Fruit fly (Drosophila melanogaster) whole organism: ENCODE results near the gene CG8534.

ENCODE experiments used
- CG8478 ChIP-seq: fragments of >200 bp; optimal IDR thresholded peaks from 2 replicates; lab custom pipeline; 2018; ENCODE audit warnings: inconsistent platforms
- EcR ChIP-seq, 2 experiments: fragments of >200 bp; optimal IDR thresholded peaks; 2 replicates each; lab custom pipeline; 2017; ENCODE audit warnings: missing biosample characterization in 2 of 2, missing genetic modification characterization in 2 of 2, missing genetic modification reagents in 2 of 2
- pan ChIP-seq: fragments of >200 bp; optimal IDR thresholded peaks from 2 replicates; lab custom pipeline; 2017
- psq ChIP-seq: fragments of >200 bp; optimal IDR thresholded peaks from 2 replicates; lab custom pipeline; 2017
- usp ChIP-seq: fragments of >200 bp; optimal IDR thresholded peaks from 2 replicates; lab custom pipeline; 2017; ENCODE audit warnings: missing biosample characterization, missing genetic modification characterization, mixed read lengths

- no peak for TF ChIP-seq pan (lab: Kevin White, UChicago)
- no peak for TF ChIP-seq usp (GFP tag; lab: Kevin White, UChicago)
- TF ChIP-seq CG8478 (lab: Kevin White, UChicago): no peak
- no peak for TF ChIP-seq EcR (GFP tag; optimal IDR thresholded peaks at IDR 0.05; lab: Kevin White, UChicago)
- TF ChIP-seq psq (lab: Kevin White, UChicago): no peak
Observed at dm6 chr3R:9777941-9778360, 34.6 kb upstream of the CG8534 start, which contains the start of gene RpS29.
